Worm (Caenorhabditis elegans) whole organism, mixed stage, embryonic: ENCODE measurements around the gene C38D4.10.
"Not testable (repeated sequence)": the region's sequence is repeated elsewhere in the genome, so short reads cannot be mapped to it uniquely, and the experiment has no call there.

Experiments used
- M03D4.4 ChIP-seq: sonication (generic microtip); optimal IDR thresholded peaks from 2 replicates; lab custom pipeline; 2017; ENCODE audit warnings: mild to moderate bottlenecking, missing genetic modification characterization, missing compliant biosample characterization
- bed-3 ChIP-seq: fragments of 200-800 bp; sonication (Bioruptor generic); optimal IDR thresholded peaks from 3 replicates; lab custom pipeline; 2018; ENCODE audit warnings: mild to moderate bottlenecking, missing genetic modification characterization, moderate library complexity, missing compliant biosample characterization
- blmp-1 ChIP-seq: fragments of 150-350 bp; optimal IDR thresholded peaks from 2 replicates; lab custom pipeline; 2014; ENCODE audit warnings: missing biosample characterization, missing genetic modification characterization
- ceh-39 ChIP-seq: fragments of 150-350 bp; optimal IDR thresholded peaks from 2 replicates; lab custom pipeline; 2014; ENCODE audit warnings: missing biosample characterization, missing genetic modification characterization
- ceh-43 ChIP-seq: fragments of 200-800 bp; sonication (Bioruptor generic); optimal IDR thresholded peaks from 2 replicates; lab custom pipeline; 2018; ENCODE audit warnings: mild to moderate bottlenecking, missing genetic modification characterization, moderate library complexity, missing compliant biosample characterization
- ceh-83 ChIP-seq: fragments of 200-800 bp; sonication (Bioruptor generic); optimal IDR thresholded peaks from 2 replicates; lab custom pipeline; 2018; ENCODE audit warnings: mild to moderate bottlenecking, missing genetic modification characterization, missing compliant biosample characterization
- ces-1 ChIP-seq: fragments of 150-350 bp; optimal IDR thresholded peaks from 2 replicates; lab custom pipeline; 2014; ENCODE audit warnings: missing biosample characterization, missing genetic modification reagents, missing genetic modification characterization
- cnd-1 ChIP-seq: fragments of 200-800 bp; sonication (Bioruptor generic); optimal IDR thresholded peaks from 2 replicates; lab custom pipeline; 2018; ENCODE audit warnings: mild to moderate bottlenecking, missing genetic modification characterization, missing compliant biosample characterization
- drap-1 ChIP-seq: fragments of 200-800 bp; sonication (Bioruptor generic); optimal IDR thresholded peaks from 3 replicates; lab custom pipeline; 2018; ENCODE audit warnings: mild to moderate bottlenecking, missing genetic modification characterization, missing compliant biosample characterization
- elt-1 ChIP-seq: sonication (generic microtip); optimal IDR thresholded peaks from 2 replicates; lab custom pipeline; 2017; ENCODE audit warnings: missing genetic modification characterization, mild to moderate bottlenecking, missing compliant biosample characterization, antibody characterized with exemption, moderate library complexity, borderline replicate concordance; ENCODE audit not compliant: insufficient read depth
- elt-3 ChIP-seq: fragments of 150-350 bp; optimal IDR thresholded peaks from 2 replicates; lab custom pipeline; 2014; ENCODE audit warnings: missing biosample characterization, missing genetic modification characterization
- flh-1 ChIP-seq: fragments of 200-800 bp; sonication (Bioruptor generic); optimal IDR thresholded peaks from 2 replicates; lab custom pipeline; 2018; ENCODE audit warnings: mild to moderate bottlenecking, missing genetic modification characterization, moderate library complexity, missing compliant biosample characterization
- ham-2 ChIP-seq: fragments of 200-800 bp; sonication (Bioruptor generic); optimal IDR thresholded peaks from 2 replicates; lab custom pipeline; 2018; ENCODE audit warnings: mild to moderate bottlenecking, missing genetic modification characterization, missing compliant biosample characterization
- hlh-1 ChIP-seq: fragments of 150-350 bp; optimal IDR thresholded peaks from 2 replicates; lab custom pipeline; 2014; ENCODE audit warnings: missing biosample characterization, missing genetic modification reagents, missing genetic modification characterization
- lin-13 ChIP-seq: fragments of 150-350 bp; optimal IDR thresholded peaks from 2 replicates; lab custom pipeline; 2014; ENCODE audit warnings: missing biosample characterization, missing genetic modification characterization
- lin-32 ChIP-seq: fragments of 200-800 bp; sonication (Bioruptor generic); optimal IDR thresholded peaks from 2 replicates; lab custom pipeline; 2018; ENCODE audit warnings: mild to moderate bottlenecking, missing genetic modification characterization, missing compliant biosample characterization
- lsy-2 ChIP-seq: fragments of 150-350 bp; optimal IDR thresholded peaks from 2 replicates; lab custom pipeline; 2014; ENCODE audit warnings: missing biosample characterization, missing genetic modification characterization
- mab-5 ChIP-seq: fragments of 150-350 bp; optimal IDR thresholded peaks from 2 replicates; lab custom pipeline; 2014; ENCODE audit warnings: missing biosample characterization, missing genetic modification characterization
- mep-1 ChIP-seq: fragments of 150-350 bp; optimal IDR thresholded peaks from 2 replicates; lab custom pipeline; 2017; ENCODE audit warnings: missing biosample characterization, missing genetic modification reagents, missing genetic modification characterization, inconsistent platforms
- mls-2 ChIP-seq: sonication (generic microtip); optimal IDR thresholded peaks from 2 replicates; lab custom pipeline; 2016; ENCODE audit warnings: mild to moderate bottlenecking, missing genetic modification characterization, moderate library complexity, missing compliant biosample characterization
- nhr-12 ChIP-seq: fragments of 150-350 bp; optimal IDR thresholded peaks from 2 replicates; lab custom pipeline; 2014; ENCODE audit warnings: missing biosample characterization, missing genetic modification characterization
- nhr-2 ChIP-seq: fragments of 150-350 bp; optimal IDR thresholded peaks from 2 replicates; lab custom pipeline; 2014; ENCODE audit warnings: missing biosample characterization, missing genetic modification characterization
- nhr-237 ChIP-seq: fragments of 150-350 bp; optimal IDR thresholded peaks from 2 replicates; lab custom pipeline; 2014; ENCODE audit warnings: missing biosample characterization, missing genetic modification characterization
- nhr-28 ChIP-seq: fragments of 150-350 bp; optimal IDR thresholded peaks from 2 replicates; lab custom pipeline; 2014; ENCODE audit warnings: missing biosample characterization, missing genetic modification characterization
- nhr-76 ChIP-seq: sonication (generic microtip); optimal IDR thresholded peaks from 2 replicates; lab custom pipeline; 2017; ENCODE audit warnings: missing biosample characterization, missing genetic modification characterization
- pha-4 ChIP-seq: fragments of 150-350 bp; optimal IDR thresholded peaks from 2 replicates; lab custom pipeline; 2018; ENCODE audit warnings: missing biosample characterization, missing genetic modification reagents, missing genetic modification characterization
- sem-2 ChIP-seq: fragments of 200-800 bp; sonication (Bioruptor generic); optimal IDR thresholded peaks from 2 replicates; lab custom pipeline; 2018; ENCODE audit warnings: mild to moderate bottlenecking, missing genetic modification characterization, missing compliant biosample characterization
- snpc-4 ChIP-seq: fragments of 150-350 bp; optimal IDR thresholded peaks from 2 replicates; lab custom pipeline; 2014; ENCODE audit warnings: missing biosample characterization, missing genetic modification characterization
- sptf-1 ChIP-seq: sonication (generic microtip); optimal IDR thresholded peaks from 2 replicates; lab custom pipeline; 2017; ENCODE audit warnings: mild to moderate bottlenecking, missing genetic modification characterization, moderate library complexity, missing compliant biosample characterization
- tbx-8 ChIP-seq: fragments of 200-800 bp; sonication (Bioruptor generic); optimal IDR thresholded peaks from 2 replicates; lab custom pipeline; 2018; ENCODE audit warnings: mild to moderate bottlenecking, missing genetic modification characterization, moderate library complexity, missing compliant biosample characterization
- unc-120 ChIP-seq: sonication (generic microtip); optimal IDR thresholded peaks from 2 replicates; lab custom pipeline; 2017; ENCODE audit warnings: missing genetic modification characterization, missing compliant biosample characterization; ENCODE audit not compliant: poor library complexity, severe bottlenecking
- unc-39 ChIP-seq: fragments of 150-350 bp; optimal IDR thresholded peaks from 2 replicates; lab custom pipeline; 2014; ENCODE audit warnings: missing biosample characterization, missing genetic modification characterization
- unc-62 ChIP-seq: fragments of 150-350 bp; optimal IDR thresholded peaks from 2 replicates; lab custom pipeline; 2014; ENCODE audit warnings: missing biosample characterization, missing genetic modification reagents, missing genetic modification characterization
- zip-8 ChIP-seq: fragments of 150-350 bp; optimal IDR thresholded peaks from 2 replicates; lab custom pipeline; 2014; ENCODE audit warnings: missing biosample characterization, missing genetic modification characterization
- ztf-11 ChIP-seq: fragments of 150-350 bp; optimal IDR thresholded peaks from 2 replicates; lab custom pipeline; 2014; ENCODE audit warnings: missing biosample characterization, missing genetic modification characterization

The C38D4.10 gene

DNA sequence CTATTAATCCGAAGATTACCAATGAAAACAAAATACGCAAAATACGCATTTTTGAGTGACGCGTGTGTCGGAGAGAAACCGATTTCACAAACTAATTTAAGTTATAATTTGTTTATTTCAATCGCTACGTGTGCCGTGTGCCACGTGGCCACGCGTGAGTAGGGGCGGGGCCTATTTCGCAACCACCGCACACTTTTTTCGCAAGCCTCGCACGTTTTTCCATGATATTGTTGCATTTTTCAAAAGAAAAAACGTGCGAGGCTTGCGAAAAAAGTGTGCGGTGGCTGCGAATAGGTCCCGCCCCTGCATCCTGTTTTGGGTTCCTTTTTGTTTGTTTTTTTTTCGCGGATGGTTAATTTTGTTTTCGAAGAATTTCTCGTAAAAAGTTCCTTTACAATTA is 2.8 kb downstream of the C38D4.10 start, which contains the start of gene enu-3.2:
enu-3.2 (minus strand) TSS at position 105 of the 400 bp plus-strand sequence.
- TF ChIP-seq snpc-4; zip-8 (tag; lab: Kevin White, UChicago); lin-13 (tag; lab: Kevin White, UChicago): not testable (repeated sequence)

DNA sequence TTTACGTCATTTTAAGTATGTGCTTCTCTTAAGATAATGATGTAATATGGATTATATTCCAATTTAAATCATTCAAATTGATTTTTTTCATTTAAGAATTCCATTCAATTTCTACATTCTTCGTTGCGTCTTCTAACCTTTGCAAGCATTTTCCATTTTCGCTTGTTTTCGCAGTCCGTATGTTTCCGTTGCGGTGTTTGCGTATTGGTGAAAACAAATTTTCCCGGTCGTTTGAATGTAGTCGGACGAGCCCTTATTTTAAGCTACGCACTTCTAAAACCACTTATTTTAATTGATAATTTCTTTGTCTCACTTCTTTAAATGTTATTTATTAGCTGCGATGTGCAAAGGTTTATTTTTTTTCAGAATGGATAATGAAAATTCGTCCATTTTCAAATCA is 3.4 kb downstream of the C38D4.10 start, which contains the start of gene mel-28:
mel-28 (plus strand) TSS at position 367 of the 400 bp plus-strand sequence.
- TF ChIP-seq sem-2 (GFP tag; lab: Kevin White, UChicago): no peak
- TF ChIP-seq nhr-2 (tag; lab: Kevin White, UChicago): no peak
- TF ChIP-seq blmp-1 (tag; lab: Kevin White, UChicago): no peak
- TF ChIP-seq ces-1 (GFP tag; lab: Kevin White, UChicago): no peak
- no peak for TF ChIP-seq nhr-76
- no peak for TF ChIP-seq unc-62 (GFP tag; lab: Kevin White, UChicago)
- TF ChIP-seq snpc-4: no peak
- TF ChIP-seq flh-1 (GFP tag; lab: Kevin White, UChicago): no peak
- TF ChIP-seq M03D4.4 (tag; lab: Kevin White, UChicago): no peak
- TF ChIP-seq ham-2 (GFP tag; lab: Kevin White, UChicago): no peak
- no peak for TF ChIP-seq nhr-28 (tag; lab: Kevin White, UChicago)
- no peak for TF ChIP-seq ceh-43 (GFP tag; lab: Kevin White, UChicago)
- TF ChIP-seq unc-120 (tag; lab: Kevin White, UChicago): no peak
- no peak for TF ChIP-seq sptf-1
- no peak for TF ChIP-seq mab-5
- TF ChIP-seq nhr-237 (tag; lab: Kevin White, UChicago): no peak
- no peak for TF ChIP-seq pha-4 (tag; lab: Kevin White, UChicago)
- TF ChIP-seq elt-3 (tag; lab: Kevin White, UChicago): no peak

DNA sequence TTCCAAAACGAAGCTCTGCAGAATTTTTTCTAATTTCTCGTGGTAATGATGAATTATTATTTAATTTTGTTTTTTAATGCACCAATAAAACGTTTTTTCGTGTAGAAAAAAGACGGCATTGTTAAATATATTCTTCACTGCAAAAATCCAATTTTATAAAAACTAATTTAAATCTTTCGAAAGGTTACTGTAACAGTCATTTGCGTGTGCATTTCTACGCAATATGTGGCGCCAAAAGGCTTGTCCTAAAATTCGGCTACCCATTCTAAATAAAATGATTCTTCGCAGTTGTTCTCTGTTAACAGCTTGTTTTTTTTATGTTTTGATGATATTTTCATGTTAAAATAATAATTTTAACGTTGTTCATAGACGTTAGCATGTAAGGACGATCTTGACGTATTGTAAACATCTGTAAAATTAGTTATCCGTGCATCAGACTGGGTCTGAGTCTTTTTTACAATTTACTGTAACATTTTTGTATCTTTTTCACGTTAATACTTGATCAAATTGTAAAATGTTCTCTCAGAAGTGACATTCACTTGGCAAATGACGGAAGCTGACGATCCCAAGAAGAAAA is 10.3 kb downstream of the C38D4.10 start, which contains the start of gene mip-1:
mip-1 (plus strand) TSS at position 527 of the 577 bp plus-strand sequence.
- TF ChIP-seq nhr-2 (tag; lab: Kevin White, UChicago): no peak
- TF ChIP-seq ztf-11: no peak
- no peak for TF ChIP-seq unc-39 (tag; lab: Kevin White, UChicago)
- no peak for TF ChIP-seq elt-1
- TF ChIP-seq tbx-8: no peak
- TF ChIP-seq mls-2: no peak
- no peak for TF ChIP-seq nhr-76
- no peak for TF ChIP-seq mab-5
- TF ChIP-seq flh-1 (GFP tag; lab: Kevin White, UChicago): no peak
- no peak for TF ChIP-seq unc-120 (tag; lab: Kevin White, UChicago)
- TF ChIP-seq lin-32 (GFP tag; lab: Kevin White, UChicago): no peak
- TF ChIP-seq nhr-237 (tag; lab: Kevin White, UChicago): no peak
- TF ChIP-seq cnd-1: no peak
- TF ChIP-seq ham-2 (GFP tag; lab: Kevin White, UChicago): no peak
- TF ChIP-seq ces-1 (GFP tag; lab: Kevin White, UChicago): no peak
- TF ChIP-seq, all 35 proteins: peak for 0

DNA sequence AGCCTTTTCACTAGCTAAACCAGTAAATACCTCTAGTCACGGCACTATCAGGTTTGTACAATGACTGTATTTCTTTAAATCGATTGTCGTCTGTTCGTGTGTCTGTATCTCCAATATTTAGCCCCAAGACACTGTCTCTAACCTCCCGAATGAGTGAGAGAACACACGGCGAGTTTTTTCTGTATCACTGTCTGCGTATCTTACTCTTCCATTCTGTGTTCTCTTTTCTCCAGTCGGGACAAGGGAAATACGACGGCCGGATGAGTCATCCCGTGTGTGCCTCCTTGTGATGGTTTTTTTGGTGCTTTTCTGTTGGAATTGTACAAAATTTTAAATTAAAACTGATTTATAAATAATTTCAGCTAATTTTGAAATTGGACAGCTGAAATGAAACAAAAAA is 13.7 kb downstream of the C38D4.10 start:
- TF ChIP-seq tbx-8 (no peak), nhr-12 (tag; lab: Kevin White, UChicago) (no peak), ceh-39 (peak; percentile 69), lsy-2 (tag; lab: Kevin White, UChicago) (peak; percentile 14), unc-62 (GFP tag; lab: Kevin White, UChicago) (no peak), lin-13 (tag; lab: Kevin White, UChicago) (no peak), elt-3 (tag; lab: Kevin White, UChicago) (no peak), cnd-1 (no peak), mep-1 (peak; percentile 42), nhr-76 (no peak), lin-32 (GFP tag; lab: Kevin White, UChicago) (no peak), snpc-4 (no peak), hlh-1 (tag; lab: Kevin White, UChicago) (peak; percentile 16), pha-4 (tag; lab: Kevin White, UChicago) (peak; percentile 68), mls-2 (no peak), flh-1 (GFP tag; lab: Kevin White, UChicago) (no peak), nhr-28 (tag; lab: Kevin White, UChicago) (no peak), nhr-237 (tag; lab: Kevin White, UChicago) (peak; percentile 68), unc-39 (tag; lab: Kevin White, UChicago) (no peak), ztf-11 (no peak), bed-3 (no peak), ceh-83 (GFP tag; lab: Kevin White, UChicago) (no peak), unc-120 (tag; lab: Kevin White, UChicago) (no peak), drap-1 (GFP tag; lab: Kevin White, UChicago) (no peak), ham-2 (GFP tag; lab: Kevin White, UChicago) (no peak), mab-5 (no peak), ces-1 (GFP tag; lab: Kevin White, UChicago) (no peak), zip-8 (tag; lab: Kevin White, UChicago) (no peak), elt-1 (no peak), nhr-2 (tag; lab: Kevin White, UChicago) (peak; percentile 31), blmp-1 (tag; lab: Kevin White, UChicago) (no peak), ceh-43 (GFP tag; lab: Kevin White, UChicago) (no peak), M03D4.4 (tag; lab: Kevin White, UChicago) (no peak)
